Worm (Caenorhabditis elegans): ENCODE data around the gene K01A6.8.

DNA sequence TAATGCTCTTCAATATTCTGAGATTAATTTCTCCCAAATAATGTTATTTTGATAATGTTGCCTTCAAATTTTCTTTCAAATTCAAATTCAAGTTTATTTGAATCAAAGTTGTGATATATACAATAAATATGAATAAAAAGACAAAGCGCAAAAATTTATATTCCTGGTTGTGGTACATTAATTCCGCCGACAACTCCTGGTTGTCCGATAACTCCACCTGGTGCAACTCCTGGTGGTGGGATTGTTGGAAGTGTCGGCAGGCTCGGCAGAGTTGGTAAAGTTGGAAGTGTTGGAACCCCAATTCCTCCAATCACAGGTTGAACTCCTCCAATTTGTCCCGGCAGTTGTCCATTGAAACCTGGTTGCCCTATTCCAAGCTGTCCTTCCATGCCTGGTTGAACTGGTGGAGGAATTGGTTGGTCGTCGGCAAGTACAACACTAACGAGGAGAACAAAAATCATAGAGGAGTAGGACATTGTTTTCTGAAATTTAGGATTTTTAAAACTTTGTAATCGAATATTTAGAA is 986 bp upstream of the K01A6.8 start, which contains the start of gene K01A6.7:
- TF ChIP-seq elt-1 (tag; optimal IDR thresholded peaks at IDR 0.05) (no peak), snpc-4 (tag; optimal IDR thresholded peaks at IDR 0.05) (no peak), lin-13 (GFP tag; optimal IDR thresholded peaks at IDR 0.05) (no peak), ztf-4 (tag; optimal IDR thresholded peaks at IDR 0.05) (no peak), ZK546.5 (tag; optimal IDR thresholded peaks at IDR 0.05) (no peak), unc-62 (GFP tag; optimal IDR thresholded peaks at IDR 0.05) (no peak), mab-5 (tag; optimal IDR thresholded peaks at IDR 0.05) (no peak), ceh-16 (tag; optimal IDR thresholded peaks at IDR 0.05) (no peak), nhr-237 (tag; optimal IDR thresholded peaks at IDR 0.05) (no peak), nhr-12 (tag; optimal IDR thresholded peaks at IDR 0.05) (no peak)

Measured in whole organism, L2 larva.